Fruit fly (Drosophila melanogaster) whole organism, prepupa: Measurements from ENCODE around the gene CG17959.

Source experiments
- CG10631 ChIP-seq: fragments of 200-800 bp; sonication (Bioruptor generic); optimal IDR thresholded peaks from 2 replicates; lab custom pipeline; 2016; ENCODE audit warnings: missing biosample characterization, missing genetic modification characterization
- CG10669 ChIP-seq: fragments of 200-800 bp; sonication (Bioruptor generic); optimal IDR thresholded peaks from 3 replicates; lab custom pipeline; 2018; ENCODE audit warnings: missing biosample characterization, mild to moderate bottlenecking, missing genetic modification characterization, moderate library complexity
- CG11762 ChIP-seq: fragments of 200-800 bp; sonication (Bioruptor generic); optimal IDR thresholded peaks from 3 replicates; lab custom pipeline; 2016; ENCODE audit warnings: missing biosample characterization, missing genetic modification characterization; ENCODE audit not compliant: insufficient read depth
- CG11902 ChIP-seq: fragments of 200-800 bp; sonication (Bioruptor generic); optimal IDR thresholded peaks from 3 replicates; lab custom pipeline; 2016; ENCODE audit warnings: missing biosample characterization, missing genetic modification characterization
- CG15336 ChIP-seq: fragments of 200-800 bp; sonication (Bioruptor generic); IDR thresholded peaks from 2 replicates; pipeline ENCODE4 v1.3.6; 2022; ENCODE audit warnings: missing biosample characterization, missing genetic modification characterization
- CG1621 ChIP-seq: fragments of 200-800 bp; sonication (Bioruptor generic); optimal IDR thresholded peaks from 3 replicates; lab custom pipeline; 2018; ENCODE audit warnings: missing biosample characterization, mild to moderate bottlenecking, missing genetic modification characterization
- CG31627 ChIP-seq: fragments of 200-800 bp; sonication (Bioruptor generic); optimal IDR thresholded peaks from 3 replicates; lab custom pipeline; 2016; ENCODE audit warnings: missing biosample characterization, missing genetic modification characterization
- CG32006 ChIP-seq: fragments of 200-800 bp; sonication (Bioruptor generic); optimal IDR thresholded peaks from 3 replicates; lab custom pipeline; 2017; ENCODE audit warnings: missing biosample characterization, mild to moderate bottlenecking, missing genetic modification characterization
- CG34406 ChIP-seq: fragments of 200-800 bp; sonication (Bioruptor generic); optimal IDR thresholded peaks from 3 replicates; lab custom pipeline; 2016; ENCODE audit warnings: missing biosample characterization, missing genetic modification characterization
- CG4318 ChIP-seq: fragments of 200-800 bp; sonication (Bioruptor generic); optimal IDR thresholded peaks from 3 replicates; lab custom pipeline; 2017; ENCODE audit warnings: missing biosample characterization, mild to moderate bottlenecking, missing genetic modification characterization
- CG6808 ChIP-seq: fragments of 200-800 bp; sonication (Bioruptor generic); optimal IDR thresholded peaks from 3 replicates; lab custom pipeline; 2017; ENCODE audit warnings: missing biosample characterization, missing genetic modification characterization, mild to moderate bottlenecking, moderate library complexity, missing genetic modification reagents
- CG8119 ChIP-seq: fragments of 200-800 bp; sonication (Bioruptor generic); IDR thresholded peaks from 3 replicates; pipeline ENCODE4 v1.3.6; 2022; ENCODE audit warnings: missing biosample characterization, missing genetic modification characterization
- CG8632 ChIP-seq: fragments of 200-800 bp; sonication (Bioruptor generic); optimal IDR thresholded peaks from 3 replicates; lab custom pipeline; 2016; ENCODE audit warnings: missing biosample characterization, missing genetic modification characterization
- Eip78C ChIP-seq: fragments of 200-800 bp; sonication (Bioruptor generic); peaks from one replicate; lab custom pipeline; 2016; ENCODE audit warnings: missing biosample characterization, missing genetic modification characterization
- Ets21C ChIP-seq: fragments of 200-800 bp; sonication (Bioruptor generic); optimal IDR thresholded peaks from 3 replicates; lab custom pipeline; 2016; ENCODE audit warnings: missing biosample characterization, missing genetic modification characterization
- Ets96B ChIP-seq: fragments of 200-800 bp; optimal IDR thresholded peaks from 2 replicates; lab custom pipeline; 2019; ENCODE audit warnings: missing biosample characterization, mild to moderate bottlenecking, missing genetic modification characterization, moderate library complexity
- Hr39 ChIP-seq: fragments of 200-800 bp; sonication (Bioruptor generic); optimal IDR thresholded peaks from 2 replicates; lab custom pipeline; 2016; ENCODE audit warnings: missing biosample characterization, missing genetic modification characterization
- Hr4 ChIP-seq: fragments of 200-800 bp; sonication (Bioruptor generic); optimal IDR thresholded peaks from 3 replicates; lab custom pipeline; 2016; ENCODE audit warnings: missing biosample characterization, missing genetic modification characterization
- Lpt ChIP-seq: fragments of 200-800 bp; sonication (Bioruptor generic); optimal IDR thresholded peaks from 3 replicates; lab custom pipeline; 2016; ENCODE audit warnings: missing biosample characterization, missing genetic modification characterization
- Met ChIP-seq: fragments of 200-800 bp; sonication (Bioruptor generic); optimal IDR thresholded peaks from 3 replicates; lab custom pipeline; 2016; ENCODE audit warnings: missing biosample characterization, missing genetic modification characterization
- OdsH ChIP-seq: fragments of 200-800 bp; sonication (Bioruptor generic); optimal IDR thresholded peaks from 3 replicates; lab custom pipeline; 2016; ENCODE audit warnings: missing biosample characterization, missing genetic modification characterization
- Smox ChIP-seq: fragments of 200-800 bp; sonication (Bioruptor generic); optimal IDR thresholded peaks from 3 replicates; lab custom pipeline; 2016; ENCODE audit warnings: missing biosample characterization, missing genetic modification characterization
- Sox102F ChIP-seq: fragments of 200-800 bp; sonication (Bioruptor generic); optimal IDR thresholded peaks from 2 replicates; lab custom pipeline; 2016; ENCODE audit warnings: missing biosample characterization, mild to moderate bottlenecking, missing genetic modification characterization
- Sox14 ChIP-seq: fragments of 200-800 bp; sonication (Bioruptor generic); optimal IDR thresholded peaks from 3 replicates; lab custom pipeline; 2016; ENCODE audit warnings: missing biosample characterization, missing genetic modification characterization
- achi ChIP-seq: fragments of 200-800 bp; sonication (Bioruptor generic); optimal IDR thresholded peaks from 3 replicates; lab custom pipeline; 2016; ENCODE audit warnings: missing biosample characterization, missing genetic modification characterization
- acj6 ChIP-seq: fragments of 200-800 bp; sonication (Bioruptor generic); optimal IDR thresholded peaks from 3 replicates; lab custom pipeline; 2016; ENCODE audit warnings: missing biosample characterization, missing genetic modification characterization
- cyc ChIP-seq: fragments of 200-800 bp; sonication (Bioruptor generic); optimal IDR thresholded peaks from 3 replicates; lab custom pipeline; 2016; ENCODE audit warnings: missing biosample characterization, missing genetic modification characterization
- dsx ChIP-seq: fragments of 200-800 bp; optimal IDR thresholded peaks from 3 replicates; lab custom pipeline; 2019; ENCODE audit warnings: missing biosample characterization, mild to moderate bottlenecking, missing genetic modification characterization, moderate library complexity; ENCODE audit not compliant: poor library complexity, severe bottlenecking
- eg ChIP-seq: fragments of 200-800 bp; sonication (Bioruptor generic); IDR thresholded peaks from 3 replicates; pipeline ENCODE4 v1.3.6; 2022; ENCODE audit warnings: missing biosample characterization, missing genetic modification characterization
- esn ChIP-seq: fragments of 200-800 bp; sonication (Bioruptor generic); optimal IDR thresholded peaks from 2 replicates; lab custom pipeline; 2016; ENCODE audit warnings: missing biosample characterization, mild to moderate bottlenecking, missing genetic modification characterization, moderate library complexity
- fkh ChIP-seq: fragments of 200-800 bp; sonication (Bioruptor generic); optimal IDR thresholded peaks from 3 replicates; lab custom pipeline; 2017; ENCODE audit warnings: missing biosample characterization, mild to moderate bottlenecking, missing genetic modification characterization, moderate library complexity
- lz ChIP-seq: fragments of 200-800 bp; sonication (Bioruptor generic); optimal IDR thresholded peaks from 3 replicates; lab custom pipeline; 2016; ENCODE audit warnings: missing biosample characterization, missing genetic modification characterization
- pdm3 ChIP-seq: fragments of 200-800 bp; sonication (Bioruptor generic); optimal IDR thresholded peaks from 3 replicates; lab custom pipeline; 2016; ENCODE audit warnings: missing biosample characterization, missing genetic modification characterization
- ss ChIP-seq, 2 experiments: fragments of 200-800 bp; sonication (Bioruptor generic); optimal IDR thresholded peaks; 2 replicates in 1 of 2; 3 replicates in 1 of 2; lab custom pipeline; 2017 to 2018; ENCODE audit warnings: mild to moderate bottlenecking in 2 of 2, missing biosample characterization in 2 of 2, missing genetic modification characterization in 2 of 2, moderate library complexity in 1 of 2
- svp ChIP-seq: fragments of 200-800 bp; sonication (Bioruptor generic); peaks from one replicate; lab custom pipeline; 2016; ENCODE audit warnings: missing biosample characterization, missing genetic modification characterization
- topi ChIP-seq: fragments of 200-800 bp; sonication (Bioruptor generic); optimal IDR thresholded peaks from 3 replicates; lab custom pipeline; 2016; ENCODE audit warnings: missing biosample characterization, missing genetic modification characterization

The CG17959 gene

dm6 chrX:2947545-2948072 lies 715 bp downstream of the CG17959 start, which contains the start of gene CG3603 (continued):
- peak; percentile 81 for TF ChIP-seq CG6808 (GFP tag; lab: Kevin White, UChicago)
- TF ChIP-seq Ets96B (tag; lab: Kevin White, UChicago) = peak; percentile 55
- TF ChIP-seq eg = peak; percentile 79; the same call in 2 of the 3 replicates
- TF ChIP-seq CG11902 = no peak
- peak; percentile 57 for TF ChIP-seq CG32006 (GFP tag; lab: Kevin White, UChicago)
- TF ChIP-seq cyc (GFP tag; lab: Kevin White, UChicago) = peak; percentile 35
- TF ChIP-seq Ets21C (GFP tag; lab: Kevin White, UChicago) = no peak
- TF ChIP-seq Eip78C (GFP tag; lab: Kevin White, UChicago) = peak; percentile 85
- peak; percentile 46 for TF ChIP-seq pdm3 (GFP tag; lab: Kevin White, UChicago)
- TF ChIP-seq CG10631 (GFP tag; lab: Kevin White, UChicago) = no peak
- TF ChIP-seq Sox102F (GFP tag; lab: Kevin White, UChicago) = peak; percentile 51
- peak; percentile 70 for TF ChIP-seq CG11762
- TF ChIP-seq CG1621 (tag; lab: Kevin White, UChicago) = peak; percentile 57

dm6 chrX:2949114-2949513 lies 2.2 kb downstream of the CG17959 start:
- no peak for TF ChIP-seq CG6808 (GFP tag; lab: Kevin White, UChicago)
- TF ChIP-seq Eip78C (GFP tag; lab: Kevin White, UChicago) = peak; percentile 29
- TF ChIP-seq dsx = peak; percentile 32

dm6 chrX:2951637-2952036 lies 4.7 kb downstream of the CG17959 start:
- TF ChIP-seq ss (GFP tag; optimal IDR thresholded peaks at IDR 0.05; lab: Kevin White, UChicago) (peak in 1 of 2 experiments; percentile 9), Met (GFP tag; lab: Kevin White, UChicago) (peak; percentile 6), CG32006 (GFP tag; lab: Kevin White, UChicago) (peak; percentile 42), fkh (GFP tag; lab: Kevin White, UChicago) (no peak), CG10669 (GFP tag; lab: Kevin White, UChicago) (peak; percentile 9), CG8119 (GFP tag; lab: Robert Waterston, UW) (peak; percentile 47; the same call in 1 of the 3 replicates), achi (GFP tag; lab: Kevin White, UChicago) (peak; percentile 12), svp (GFP tag; lab: Kevin White, UChicago) (peak; percentile 71), dsx (no peak), CG8632 (peak; percentile 3), Eip78C (GFP tag; lab: Kevin White, UChicago) (peak; percentile 82), OdsH (GFP tag; lab: Kevin White, UChicago) (peak; percentile 40), Hr4 (GFP tag; lab: Kevin White, UChicago) (peak; percentile 18), lz (GFP tag; lab: Kevin White, UChicago) (peak; percentile 2), Hr39 (GFP tag; lab: Kevin White, UChicago) (no peak), topi (GFP tag; lab: Kevin White, UChicago) (peak; percentile 22), cyc (GFP tag; lab: Kevin White, UChicago) (peak; percentile 9), CG31627 (GFP tag; lab: Kevin White, UChicago) (peak; percentile 21), Lpt (no peak), CG4318 (GFP tag; lab: Kevin White, UChicago) (no peak), Smox (peak; percentile 14), Sox102F (GFP tag; lab: Kevin White, UChicago) (no peak), esn (GFP tag; lab: Kevin White, UChicago) (peak; percentile 40), CG34406 (GFP tag; lab: Kevin White, UChicago) (no peak), acj6 (GFP tag; lab: Kevin White, UChicago) (peak; percentile 9), CG10631 (GFP tag; lab: Kevin White, UChicago) (peak; percentile 0), CG15336 (0 out of 2 replicates have a peak, but pooled peaks have one; percentile 24), Ets21C (GFP tag; lab: Kevin White, UChicago) (peak; percentile 0), Sox14 (no peak)
